Worm (Caenorhabditis elegans) whole organism, L4/young adult: Measurements from ENCODE around the gene metr-1.

Source experiments
- dao-5 ChIP-seq: sonication (generic microtip); optimal IDR thresholded peaks from 2 replicates; lab custom pipeline; 2016; ENCODE audit warnings: missing genotype, missing genetic modification characterization, moderate library complexity, missing compliant biosample characterization
- him-1 ChIP-seq: sonication (generic microtip); optimal IDR thresholded peaks from 2 replicates; lab custom pipeline; 2016; ENCODE audit warnings: missing genotype, missing genetic modification reagents, missing genetic modification characterization, missing compliant biosample characterization

ce11 chrII:10950107-10950679 lies 23.8 kb downstream of the metr-1 start, which contains the start of gene gst-5:
- TF ChIP-seq him-1 (no peak), dao-5 (tag; lab: Kevin White, UChicago) (no peak)
